Worm (Caenorhabditis elegans) whole organism, mixed stage, embryonic: ENCODE results near the gene ttr-14.
A peak's percentile ranks its signal among the peaks of the same experiment; 100 is the strongest.

Experiments
- elt-3 ChIP-seq: fragments of 150-350 bp; optimal IDR thresholded peaks from 2 replicates; lab custom pipeline; 2014; ENCODE audit warnings: missing biosample characterization, missing genetic modification characterization
- nhr-2 ChIP-seq: fragments of 150-350 bp; optimal IDR thresholded peaks from 2 replicates; lab custom pipeline; 2014; ENCODE audit warnings: missing biosample characterization, missing genetic modification characterization

DNA sequence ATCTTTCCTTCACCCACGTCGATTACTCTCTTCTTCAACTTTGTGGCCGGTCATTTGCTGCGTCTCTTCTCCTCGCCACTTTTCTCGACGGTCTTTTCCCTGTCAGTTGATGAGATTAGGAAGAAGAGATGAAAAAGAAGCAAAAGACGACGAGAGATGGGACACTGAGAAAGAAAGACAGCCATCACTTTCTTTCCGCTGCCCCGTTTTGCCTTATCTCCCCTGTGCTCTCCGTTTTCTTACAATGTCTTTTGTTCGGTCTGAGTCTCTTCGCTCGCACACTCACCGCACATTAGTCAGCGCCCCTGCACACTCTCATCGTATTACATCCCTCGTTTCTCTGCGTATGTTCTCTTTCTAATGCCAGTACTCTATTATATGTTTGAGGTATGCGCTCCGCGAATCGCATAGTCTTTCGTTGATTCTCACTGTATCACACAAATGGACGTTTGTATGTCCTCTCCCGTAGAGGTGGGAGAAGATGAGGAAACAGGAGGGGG is 21.1 kb upstream of the ttr-14 start:
- TF ChIP-seq elt-3 (peak; percentile 66), nhr-2 (tag; lab: Kevin White, UChicago) (peak; percentile 97)
